Worm (Caenorhabditis elegans) whole organism, young adult: Measurements from ENCODE around the gene srh-100.

Experiments
- B0261.1 ChIP-seq: sonication (generic microtip); optimal IDR thresholded peaks from 2 replicates; lab custom pipeline; 2016; ENCODE audit warnings: mild to moderate bottlenecking, missing genetic modification characterization, moderate library complexity, missing compliant biosample characterization
- F10E7.11 ChIP-seq: sonication (generic microtip); optimal IDR thresholded peaks from 2 replicates; lab custom pipeline; 2017; ENCODE audit warnings: mild to moderate bottlenecking, missing genetic modification characterization, moderate library complexity, missing compliant biosample characterization
- F37B4.10 ChIP-seq: fragments of 200-800 bp; sonication (Bioruptor generic); IDR thresholded peaks from 2 replicates; pipeline ENCODE4 v1.3.6; 2022; ENCODE audit warnings: missing genetic modification characterization, missing compliant biosample characterization
- F39B2.1 ChIP-seq: fragments of 200-800 bp; sonication (Bioruptor generic); IDR thresholded peaks from 2 replicates; pipeline ENCODE4 v1.3.6; 2022; ENCODE audit warnings: missing genetic modification reagents, missing genetic modification characterization, missing compliant biosample characterization
- F57A8.1 ChIP-seq: fragments of 200-800 bp; sonication (Bioruptor generic); optimal IDR thresholded peaks from 2 replicates; lab custom pipeline; 2018; ENCODE audit warnings: mild to moderate bottlenecking, missing genetic modification characterization, moderate library complexity, missing compliant biosample characterization
- K11D2.4 ChIP-seq: fragments of 200-800 bp; sonication (Bioruptor generic); IDR thresholded peaks from 2 replicates; pipeline ENCODE4 v1.3.6; 2022; ENCODE audit warnings: missing genetic modification reagents, missing genetic modification characterization, missing compliant biosample characterization
- T26A5.8 ChIP-seq: sonication (generic microtip); optimal IDR thresholded peaks from 2 replicates; lab custom pipeline; 2016; ENCODE audit warnings: missing genetic modification characterization, missing compliant biosample characterization
- atf-7 ChIP-seq: sonication (generic microtip); optimal IDR thresholded peaks from 2 replicates; lab custom pipeline; 2017; ENCODE audit warnings: mild to moderate bottlenecking, missing genetic modification characterization, missing compliant biosample characterization
- bed-1 ChIP-seq: fragments of 200-800 bp; sonication (Bioruptor generic); IDR thresholded peaks from 2 replicates; pipeline ENCODE4 v1.3.6; 2022; ENCODE audit warnings: missing genetic modification reagents, missing genetic modification characterization, missing compliant biosample characterization
- cebp-1 ChIP-seq, 2 experiments: fragments of 200-800 bp in 1 of 2; sonication (Bioruptor generic) in 1 of 2; sonication (generic microtip) in 1 of 2; IDR thresholded peaks in 1 of 2; optimal IDR thresholded peaks in 1 of 2; 2 replicates each; pipeline versions ENCODE4 v1.3.6 to Lab custom; 2017 to 2022; ENCODE audit warnings: missing compliant biosample characterization in 2 of 2, missing genetic modification characterization in 2 of 2, mild to moderate bottlenecking in 1 of 2, missing genetic modification reagents in 1 of 2, moderate library complexity in 1 of 2
- ceh-58 ChIP-seq: fragments of 200-800 bp; sonication (Bioruptor generic); IDR thresholded peaks from 2 replicates; pipeline ENCODE4 v1.3.6; 2022; ENCODE audit warnings: missing genetic modification characterization, missing compliant biosample characterization
- egl-44 ChIP-seq: fragments of 200-800 bp; sonication (Bioruptor generic); IDR thresholded peaks from 2 replicates; pipeline ENCODE4 v1.3.6; 2022; ENCODE audit warnings: missing genetic modification reagents, missing genetic modification characterization, missing compliant biosample characterization
- egrh-3 ChIP-seq: fragments of 200-800 bp; sonication (Bioruptor generic); IDR thresholded peaks from 2 replicates; pipeline ENCODE4 v1.3.6; 2022; ENCODE audit warnings: missing genetic modification reagents, missing genetic modification characterization, missing compliant biosample characterization
- ekl-4 ChIP-seq: fragments of 200-800 bp; sonication (Bioruptor generic); IDR thresholded peaks from 2 replicates; pipeline ENCODE4 v1.3.6; 2022; ENCODE audit warnings: missing genetic modification reagents, missing genetic modification characterization, missing compliant biosample characterization
- hrde-1 ChIP-seq: sonication (generic microtip); optimal IDR thresholded peaks from 2 replicates; lab custom pipeline; 2016; ENCODE audit warnings: missing genetic modification characterization, mild to moderate bottlenecking, missing compliant biosample characterization, moderate library complexity, missing genotype, missing genetic modification reagents, borderline replicate concordance
- lin-26 ChIP-seq: fragments of 200-800 bp; sonication (Bioruptor generic); IDR thresholded peaks from 2 replicates; pipeline ENCODE4 v1.3.6; 2022; ENCODE audit warnings: missing genetic modification reagents, missing genetic modification characterization, missing compliant biosample characterization
- lin-54 ChIP-seq: fragments of 200-800 bp; sonication (Bioruptor generic); optimal IDR thresholded peaks from 2 replicates; lab custom pipeline; 2018; ENCODE audit warnings: mild to moderate bottlenecking, missing genetic modification characterization, missing compliant biosample characterization
- nfyb-1 ChIP-seq: fragments of 200-800 bp; sonication (Bioruptor generic); IDR thresholded peaks from 2 replicates; pipeline ENCODE4 v1.3.6; 2022; ENCODE audit warnings: missing genetic modification reagents, missing genetic modification characterization, missing compliant biosample characterization
- nhr-80 ChIP-seq: sonication (generic microtip); optimal IDR thresholded peaks from 2 replicates; lab custom pipeline; 2016; ENCODE audit warnings: missing genetic modification characterization, missing compliant biosample characterization
- rcor-1 ChIP-seq: fragments of 200-800 bp; sonication (Bioruptor generic); IDR thresholded peaks from 2 replicates; pipeline ENCODE4 v1.3.6; 2022; ENCODE audit warnings: missing genetic modification reagents, missing genetic modification characterization, missing compliant biosample characterization
- rec-8 ChIP-seq, 2 experiments: sonication (generic microtip); optimal IDR thresholded peaks; 2 replicates each; lab custom pipeline; 2016; ENCODE audit warnings: mild to moderate bottlenecking in 2 of 2, missing genetic modification characterization in 2 of 2, missing genetic modification reagents in 2 of 2, missing genotype in 2 of 2, missing biosample characterization in 1 of 2, missing compliant biosample characterization in 1 of 2, moderate library complexity in 1 of 2
- snpc-4 ChIP-seq, 5 experiments: fragments of 150-350 bp in 1 of 5; sonication (generic microtip) in 4 of 5; optimal IDR thresholded peaks; 2 replicates each; lab custom pipeline; 2014 to 2018; ENCODE audit warnings: missing genetic modification characterization in 5 of 5, missing biosample characterization in 3 of 5, antibody characterized with exemption in 2 of 5, mild to moderate bottlenecking in 2 of 5, missing compliant biosample characterization in 2 of 5, missing genotype in 2 of 5, moderate library complexity in 2 of 5, missing genetic modification reagents in 1 of 5
- sptf-2 ChIP-seq: fragments of 200-800 bp; sonication (Bioruptor generic); optimal IDR thresholded peaks from 2 replicates; lab custom pipeline; 2018; ENCODE audit warnings: mild to moderate bottlenecking, missing genetic modification characterization, missing compliant biosample characterization
- tbp1 ChIP-seq: fragments of 200-800 bp; sonication (Bioruptor generic); optimal IDR thresholded peaks from 2 replicates; lab custom pipeline; 2018; ENCODE audit warnings: mild to moderate bottlenecking, missing genetic modification characterization, missing compliant biosample characterization
- unc-130 ChIP-seq: sonication (generic microtip); optimal IDR thresholded peaks from 2 replicates; lab custom pipeline; 2016; ENCODE audit warnings: missing genetic modification reagents, missing genetic modification characterization, missing compliant biosample characterization
- unc-62 ChIP-seq: fragments of 150-350 bp; optimal IDR thresholded peaks from 2 replicates; lab custom pipeline; 2014; ENCODE audit warnings: missing biosample characterization, missing genetic modification reagents, missing genetic modification characterization
- zfh-2 ChIP-seq: fragments of 200-800 bp; sonication (Bioruptor generic); conservative IDR thresholded peaks from 2 replicates; pipeline ENCODE4 v1.3.6; 2022; ENCODE audit warnings: missing genetic modification reagents, missing genetic modification characterization, missing compliant biosample characterization
- ztf-22 ChIP-seq: fragments of 200-800 bp; sonication (Bioruptor generic); optimal IDR thresholded peaks from 2 replicates; lab custom pipeline; 2018; ENCODE audit warnings: mild to moderate bottlenecking, missing genetic modification characterization, moderate library complexity, missing compliant biosample characterization
- ztf-25 ChIP-seq: fragments of 200-800 bp; sonication (Bioruptor generic); IDR thresholded peaks from 2 replicates; pipeline ENCODE4 v1.3.6; 2022; ENCODE audit warnings: missing genetic modification reagents, missing genetic modification characterization, missing compliant biosample characterization
- ztf-26 ChIP-seq: sonication (generic microtip); optimal IDR thresholded peaks from 2 replicates; lab custom pipeline; 2017; ENCODE audit warnings: missing genetic modification characterization, missing compliant biosample characterization

Gene srh-100

ce11 chrII:3699591-3699990 is 14.9 kb downstream of the srh-100 start, which contains the start of gene srx-104 (continued):
- TF ChIP-seq rec-8 (tag; optimal IDR thresholded peaks at IDR 0.05; lab: Kevin White, UChicago), result no peak
- no peak for TF ChIP-seq T26A5.8 (tag; lab: Kevin White, UChicago)
- no peak for TF ChIP-seq F57A8.1 (GFP tag; lab: Kevin White, UChicago)
- no peak for TF ChIP-seq F37B4.10 (GFP tag; lab: Robert Waterston, UW)
- no peak for TF ChIP-seq F10E7.11
- no peak for TF ChIP-seq lin-26 (GFP tag; lab: Robert Waterston, UW)

DNA sequence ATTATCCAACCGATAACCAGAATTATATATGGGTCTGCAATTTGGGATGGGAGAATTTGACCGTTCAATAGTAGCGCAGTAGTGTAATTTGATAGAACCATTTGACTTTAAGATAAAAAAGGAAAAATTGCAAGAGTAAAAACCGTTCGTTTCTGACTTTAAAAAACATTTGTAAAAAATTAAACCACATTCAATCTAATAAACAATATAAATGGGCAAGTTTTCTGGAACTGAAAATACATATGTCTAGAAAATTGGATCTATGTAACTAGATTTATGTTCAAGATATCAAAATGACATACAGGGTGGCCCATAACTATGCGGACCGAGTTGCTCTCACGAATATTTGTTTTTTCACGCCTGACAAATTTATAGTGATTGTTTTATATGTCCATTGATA is 19.8 kb downstream of the srh-100 start, which contains the start of gene srx-102:
Gene srx-102 (minus strand): TSS at position 101 of the 400 bp plus-strand sequence.
- TF ChIP-seq hrde-1 (tag; lab: Kevin White, UChicago) (no peak), ztf-22 (GFP tag; lab: Kevin White, UChicago) (no peak), tbp1 (no peak)

- no peak for TF ChIP-seq unc-62 (GFP tag; lab: Kevin White, UChicago)
- no peak for TF ChIP-seq lin-54 (GFP tag; lab: Kevin White, UChicago)
- TF ChIP-seq snpc-4 (GFP tag; optimal IDR thresholded peaks at IDR 0.05; lab: Kevin White, UChicago), result no peak
- TF ChIP-seq snpc-4 (tag; optimal IDR thresholded peaks at IDR 0.05; lab: Kevin White, UChicago), result no peak
- no peak for TF ChIP-seq hrde-1 (tag; lab: Kevin White, UChicago)
- TF ChIP-seq ztf-26 (tag; lab: Kevin White, UChicago), result no peak
- no peak for TF ChIP-seq rcor-1 (GFP tag; lab: Robert Waterston, UW)
- TF ChIP-seq B0261.1 (tag; lab: Kevin White, UChicago), result no peak
- no peak for TF ChIP-seq ekl-4 (GFP tag; lab: Robert Waterston, UW)
- no peak for TF ChIP-seq unc-130
- no peak for TF ChIP-seq F39B2.1
- no peak for TF ChIP-seq bed-1 (GFP tag; lab: Robert Waterston, UW)
Measured at ce11 chrII:3690646-3691045, 23.8 kb downstream of the srh-100 start, which contains the start of gene srx-101. srx-101 (minus strand) TSS chrII:3690746.

DNA sequence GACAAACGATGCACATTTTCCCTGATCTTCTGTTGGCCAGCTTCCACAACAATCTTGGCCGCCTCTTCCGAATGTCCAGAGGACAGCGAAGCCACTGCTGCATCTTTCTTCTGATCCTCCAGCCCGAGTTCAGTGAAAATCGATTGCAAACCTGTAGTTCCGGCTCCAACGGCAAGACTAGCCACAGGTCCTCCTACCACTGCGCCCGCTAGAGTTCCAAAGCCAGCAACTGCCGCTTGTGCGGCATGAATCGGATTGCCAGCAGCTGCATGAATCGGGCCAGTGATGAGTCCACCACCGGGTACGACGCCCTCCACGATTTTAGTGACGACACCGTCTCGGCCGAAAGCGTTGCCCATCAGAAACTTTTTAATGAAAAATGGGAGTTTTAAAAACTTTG is 26.2 kb downstream of the srh-100 start, which contains the start of gene ifas-1:
Gene ifas-1 (minus strand): TSS at position 387 of the 400 bp plus-strand sequence.
- TF ChIP-seq F10E7.11, result no peak
- TF ChIP-seq egrh-3 (GFP tag; lab: Robert Waterston, UW), result peak; percentile 27; the same call in 1 of the 2 replicates
- TF ChIP-seq ceh-58, result 0 out of 2 replicates have a peak, but pooled peaks have one; percentile 21
- TF ChIP-seq sptf-2 (GFP tag; lab: Kevin White, UChicago), result no peak
- TF ChIP-seq zfh-2, result peak; percentile 73
- TF ChIP-seq K11D2.4 (GFP tag; lab: Robert Waterston, UW), result 0 out of 2 replicates have a peak, but pooled peaks have one; percentile 30

DNA sequence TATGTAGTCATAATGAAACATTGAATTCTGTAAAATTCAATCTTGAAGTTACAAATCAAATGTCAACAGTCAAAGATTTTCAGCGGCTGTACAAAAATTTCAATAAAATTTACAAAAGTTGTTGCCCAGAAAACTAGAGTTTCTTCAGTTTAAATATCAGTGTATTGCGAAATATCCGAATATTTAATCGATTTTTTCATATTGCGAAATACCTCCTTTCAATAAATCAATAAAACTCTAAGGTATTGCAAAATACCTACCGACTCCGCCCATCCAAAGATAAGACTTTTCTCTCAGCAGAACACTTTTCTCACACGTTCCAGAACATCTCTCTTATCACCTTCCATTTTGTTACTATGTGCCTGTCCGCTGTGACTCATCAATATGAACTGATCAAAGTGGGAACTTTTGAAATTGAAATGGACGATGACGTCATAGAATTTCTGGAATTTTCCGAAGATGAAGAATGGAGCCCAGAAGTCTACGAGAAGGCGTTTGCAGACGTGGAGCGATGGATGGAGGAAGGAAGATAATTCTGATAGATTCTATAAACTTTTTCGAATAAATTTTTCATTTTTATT is 29.9 kb downstream of the srh-100 start:
- TF ChIP-seq egl-44 (GFP tag; lab: Robert Waterston, UW) (no peak), cebp-1 (GFP tag; IDR thresholded peaks at IDR 0.05; lab: Robert Waterston, UW) (peak; percentile 95), cebp-1 (tag; optimal IDR thresholded peaks at IDR 0.05; lab: Kevin White, UChicago) (peak; percentile 99), atf-7 (tag; lab: Kevin White, UChicago) (peak; percentile 64), ztf-25 (GFP tag; lab: Robert Waterston, UW) (no peak), nhr-80 (tag; lab: Kevin White, UChicago) (peak; percentile 4), nfyb-1 (GFP tag; lab: Robert Waterston, UW) (0 out of 2 replicates have a peak, but pooled peaks have one; percentile 55)
